Worm (Caenorhabditis elegans) whole organism, L3 larva: Measurements from ENCODE around the gene C04E7.1.

Experiments
- R02D3.7 ChIP-seq: fragments of 150-350 bp; optimal IDR thresholded peaks from 2 replicates; lab custom pipeline; 2014; ENCODE audit warnings: missing biosample characterization, missing genetic modification characterization
- ZK546.5 ChIP-seq: sonication (generic microtip); optimal IDR thresholded peaks from 2 replicates; lab custom pipeline; 2017; ENCODE audit warnings: missing biosample characterization, missing genetic modification characterization
- aly-2 ChIP-seq: fragments of 150-350 bp; optimal IDR thresholded peaks from 2 replicates; lab custom pipeline; 2014; ENCODE audit warnings: missing biosample characterization, missing genetic modification characterization
- ama-1 ChIP-seq: fragments of 150-350 bp; optimal IDR thresholded peaks from 2 replicates; lab custom pipeline; 2018
- ceh-16 ChIP-seq: sonication (generic microtip); optimal IDR thresholded peaks from 2 replicates; lab custom pipeline; 2017; ENCODE audit warnings: missing biosample characterization, missing genetic modification characterization
- ceh-82 ChIP-seq: fragments of 150-350 bp; optimal IDR thresholded peaks from 2 replicates; lab custom pipeline; 2014; ENCODE audit warnings: missing biosample characterization, missing genetic modification characterization
- daf-12 ChIP-seq: fragments of 150-350 bp; optimal IDR thresholded peaks from 2 replicates; lab custom pipeline; 2014; ENCODE audit warnings: missing biosample characterization, missing genetic modification reagents, missing genetic modification characterization
- egl-27 ChIP-seq: sonication (generic microtip); optimal IDR thresholded peaks from 4 replicates; lab custom pipeline; 2017; ENCODE audit warnings: missing biosample characterization, missing genetic modification reagents, missing genetic modification characterization
- elt-1 ChIP-seq: fragments of 150-350 bp; optimal IDR thresholded peaks from 2 replicates; lab custom pipeline; 2014; ENCODE audit warnings: missing biosample characterization, missing genetic modification characterization
- elt-2 ChIP-seq: sonication (generic microtip); optimal IDR thresholded peaks from 2 replicates; lab custom pipeline; 2016; ENCODE audit warnings: missing genetic modification reagents, mild to moderate bottlenecking, missing genetic modification characterization, missing compliant biosample characterization
- elt-3 ChIP-seq, 3 experiments: fragments of 150-350 bp in 1 of 3; sonication (generic microtip) in 2 of 3; optimal IDR thresholded peaks; 2 replicates in 2 of 3; 4 replicates in 1 of 3; lab custom pipeline; 2014 to 2017; ENCODE audit warnings: missing biosample characterization in 3 of 3, missing genetic modification characterization in 3 of 3
- eor-1 ChIP-seq, 2 experiments: fragments of 150-350 bp; optimal IDR thresholded peaks; 2 replicates each; lab custom pipeline; 2014 to 2018; ENCODE audit warnings: missing biosample characterization in 2 of 2, missing genetic modification characterization in 2 of 2
- fkh-10 ChIP-seq: sonication (generic microtip); optimal IDR thresholded peaks from 2 replicates; lab custom pipeline; 2017; ENCODE audit warnings: missing biosample characterization, missing genetic modification reagents, missing genetic modification characterization
- jun-1 ChIP-seq: fragments of 150-350 bp; optimal IDR thresholded peaks from 2 replicates; lab custom pipeline; 2014; ENCODE audit warnings: missing biosample characterization, missing genetic modification reagents, missing genetic modification characterization
- lin-15B ChIP-seq: fragments of 150-350 bp; optimal IDR thresholded peaks from 2 replicates; lab custom pipeline; 2014; ENCODE audit warnings: missing biosample characterization, missing genetic modification characterization
- lin-39 ChIP-seq: fragments of 150-350 bp; optimal IDR thresholded peaks from 2 replicates; lab custom pipeline; 2018; ENCODE audit warnings: missing biosample characterization, missing genetic modification reagents, missing genetic modification characterization
- lsy-12 ChIP-seq: sonication (generic microtip); optimal IDR thresholded peaks from 2 replicates; lab custom pipeline; 2016; ENCODE audit warnings: mild to moderate bottlenecking, missing genetic modification characterization, missing compliant biosample characterization
- nhr-11 ChIP-seq: fragments of 150-350 bp; optimal IDR thresholded peaks from 2 replicates; lab custom pipeline; 2014; ENCODE audit warnings: missing biosample characterization, missing genetic modification characterization
- nhr-12 ChIP-seq: fragments of 150-350 bp; optimal IDR thresholded peaks from 2 replicates; lab custom pipeline; 2014; ENCODE audit warnings: missing biosample characterization, missing genetic modification characterization
- nhr-23 ChIP-seq: fragments of 150-350 bp; optimal IDR thresholded peaks from 2 replicates; lab custom pipeline; 2014; ENCODE audit warnings: missing biosample characterization, missing genetic modification reagents, missing genetic modification characterization
- nhr-237 ChIP-seq: fragments of 150-350 bp; optimal IDR thresholded peaks from 2 replicates; lab custom pipeline; 2014; ENCODE audit warnings: missing biosample characterization, missing genetic modification characterization
- nhr-25 ChIP-seq: sonication (generic microtip); optimal IDR thresholded peaks from 2 replicates; lab custom pipeline; 2017; ENCODE audit warnings: missing biosample characterization, missing genetic modification characterization
- nhr-28 ChIP-seq: fragments of 150-350 bp; optimal IDR thresholded peaks from 2 replicates; lab custom pipeline; 2014; ENCODE audit warnings: missing biosample characterization, missing genetic modification characterization
- nhr-43 ChIP-seq: sonication (generic microtip); optimal IDR thresholded peaks from 2 replicates; lab custom pipeline; 2016; ENCODE audit warnings: mild to moderate bottlenecking, missing genetic modification characterization, missing compliant biosample characterization; ENCODE audit not compliant: poor library complexity, severe bottlenecking
- nhr-67 ChIP-seq: fragments of 150-350 bp; optimal IDR thresholded peaks from 2 replicates; lab custom pipeline; 2014; ENCODE audit warnings: missing biosample characterization, missing genetic modification characterization
- nhr-77 ChIP-seq: fragments of 150-350 bp; optimal IDR thresholded peaks from 2 replicates; lab custom pipeline; 2014; ENCODE audit warnings: missing biosample characterization, missing genetic modification characterization
- pha-4 ChIP-seq: fragments of 150-350 bp; optimal IDR thresholded peaks from 2 replicates; lab custom pipeline; 2014; ENCODE audit warnings: missing biosample characterization, missing genetic modification reagents, missing genetic modification characterization
- pqm-1 ChIP-seq: fragments of 150-350 bp; optimal IDR thresholded peaks from 2 replicates; lab custom pipeline; 2017; ENCODE audit warnings: missing biosample characterization, missing genetic modification characterization, inconsistent platforms
- sea-2 ChIP-seq: fragments of 150-350 bp; sonication (generic microtip); optimal IDR thresholded peaks from 4 replicates; lab custom pipeline; 2014; ENCODE audit warnings: missing biosample characterization, missing genetic modification reagents, missing genetic modification characterization
- skn-1 ChIP-seq: fragments of 150-350 bp; optimal IDR thresholded peaks from 2 replicates; lab custom pipeline; 2014; ENCODE audit warnings: missing biosample characterization, missing genetic modification characterization
- snpc-4 ChIP-seq: fragments of 150-350 bp; optimal IDR thresholded peaks from 2 replicates; lab custom pipeline; 2014; ENCODE audit warnings: missing biosample characterization, missing genetic modification characterization
- unc-39 ChIP-seq: sonication (generic microtip); optimal IDR thresholded peaks from 4 replicates; lab custom pipeline; 2017; ENCODE audit warnings: missing biosample characterization, missing genetic modification characterization
- unc-62 ChIP-seq: fragments of 150-350 bp; sonication (generic microtip); optimal IDR thresholded peaks from 4 replicates; lab custom pipeline; 2014; ENCODE audit warnings: missing biosample characterization, missing genetic modification reagents, missing genetic modification characterization
- zag-1 ChIP-seq: fragments of 150-350 bp; optimal IDR thresholded peaks from 2 replicates; lab custom pipeline; 2014; ENCODE audit warnings: missing biosample characterization, missing genetic modification characterization
- ztf-4 ChIP-seq: fragments of 150-350 bp; optimal IDR thresholded peaks from 2 replicates; lab custom pipeline; 2014; ENCODE audit warnings: missing biosample characterization, missing genetic modification characterization

The C04E7.1 gene

ce11 chrX:357792-358191, at the start of gene C04E7.1:
TSS of gene C04E7.1 (plus strand) at chrX:358092.
- no peak for TF ChIP-seq fkh-10 (GFP tag; lab: Kevin White, UChicago)
- no peak for TF ChIP-seq skn-1
- no peak for TF ChIP-seq nhr-23 (tag; lab: Kevin White, UChicago)
- TF ChIP-seq elt-1 (tag; lab: Kevin White, UChicago) = no peak
- TF ChIP-seq jun-1 (tag; lab: Kevin White, UChicago) = no peak
- TF ChIP-seq elt-2 = no peak
- TF ChIP-seq ceh-82 (tag; lab: Kevin White, UChicago) = no peak
- no peak for TF ChIP-seq nhr-28 (tag; lab: Kevin White, UChicago)
- TF ChIP-seq R02D3.7 = no peak
- TF ChIP-seq ceh-16 (tag; lab: Kevin White, UChicago) = no peak
- TF ChIP-seq ZK546.5 (tag; lab: Kevin White, UChicago) = no peak
- no peak for TF ChIP-seq ama-1
- no peak for TF ChIP-seq lsy-12 (tag; lab: Kevin White, UChicago)
- no peak for TF ChIP-seq nhr-11
- no peak for TF ChIP-seq daf-12 (tag; lab: Kevin White, UChicago)
- TF ChIP-seq snpc-4 = no peak
- TF ChIP-seq unc-62 = no peak

- TF ChIP-seq jun-1 (tag; lab: Kevin White, UChicago) (no peak), fkh-10 (GFP tag; lab: Kevin White, UChicago) (peak; percentile 36)
Observed at ce11 chrX:309076-309475, 48.8 kb upstream of the C04E7.1 start.

- TF ChIP-seq elt-2 (no peak), nhr-23 (tag; lab: Kevin White, UChicago) (no peak), daf-12 (tag; lab: Kevin White, UChicago) (no peak), pha-4 (tag; lab: Kevin White, UChicago) (no peak), ztf-4 (tag; lab: Kevin White, UChicago) (no peak), ceh-82 (tag; lab: Kevin White, UChicago) (no peak), zag-1 (tag; lab: Kevin White, UChicago) (no peak), nhr-12 (tag; lab: Kevin White, UChicago) (no peak), nhr-67 (tag; lab: Kevin White, UChicago) (no peak), nhr-43 (tag; lab: Kevin White, UChicago) (no peak), elt-3 (tag; optimal IDR thresholded peaks at IDR 0.05; lab: Kevin White, UChicago) (no peak), eor-1 (tag; optimal IDR thresholded peaks at IDR 0.05; lab: Kevin White, UChicago) (no peak), snpc-4 (no peak), lin-39 (tag; lab: Kevin White, UChicago) (no peak), unc-39 (no peak), aly-2 (tag; lab: Kevin White, UChicago) (no peak), elt-1 (tag; lab: Kevin White, UChicago) (no peak)
Observed at ce11 chrX:311211-311610, 46.7 kb upstream of the C04E7.1 start, which contains the start of gene nlp-64. TSS of gene nlp-64 (minus strand) at chrX:311311.

ce11 chrX:312238-312637, 45.7 kb upstream of the C04E7.1 start:
- TF ChIP-seq nhr-28 (tag; lab: Kevin White, UChicago) (no peak), elt-3 (tag; optimal IDR thresholded peaks at IDR 0.05; lab: Kevin White, UChicago) (no peak), nhr-25 (tag; lab: Kevin White, UChicago) (no peak), nhr-77 (tag; lab: Kevin White, UChicago) (no peak), lin-15B (tag; lab: Kevin White, UChicago) (no peak), pqm-1 (tag; lab: Kevin White, UChicago) (peak; percentile 20), skn-1 (no peak), jun-1 (tag; lab: Kevin White, UChicago) (no peak), nhr-12 (tag; lab: Kevin White, UChicago) (no peak), ceh-16 (tag; lab: Kevin White, UChicago) (no peak), egl-27 (tag; lab: Kevin White, UChicago) (no peak), elt-2 (peak; percentile 21), lsy-12 (tag; lab: Kevin White, UChicago) (no peak)

- TF ChIP-seq unc-39 (no peak), sea-2 (GFP tag; lab: Kevin White, UChicago) (no peak), zag-1 (tag; lab: Kevin White, UChicago) (no peak), nhr-237 (tag; lab: Kevin White, UChicago) (no peak), pqm-1 (tag; lab: Kevin White, UChicago) (peak; percentile 70), daf-12 (tag; lab: Kevin White, UChicago) (no peak), skn-1 (no peak), ceh-16 (tag; lab: Kevin White, UChicago) (no peak), pha-4 (tag; lab: Kevin White, UChicago) (peak; percentile 45), elt-2 (peak; percentile 65)
- TF ChIP-seq, all 47 proteins: peak for 3
Observed at ce11 chrX:312908-313307, 45.0 kb upstream of the C04E7.1 start, which contains the start of gene M02E1.4. TSS of gene M02E1.4 (plus strand) at chrX:313274.
